Fruit fly (Drosophila melanogaster) whole organism, embryonic: ENCODE data around the gene CG3008.

Source experiments
- Aef1 ChIP-seq: fragments of 200-800 bp; sonication (Bioruptor generic); IDR thresholded peaks from 3 replicates; pipeline ENCODE4 v1.3.6; 2022; ENCODE audit warnings: missing biosample characterization, missing genetic modification characterization
- Awh ChIP-seq: fragments of 200-800 bp; sonication (Bioruptor generic); IDR thresholded peaks from 2 replicates; pipeline ENCODE4, ENCODE4 v1.3.6; 2022; ENCODE audit warnings: missing biosample characterization, missing genetic modification characterization
- BEAF-32 ChIP-seq: fragments of 200-800 bp; sonication (Bioruptor generic); optimal IDR thresholded peaks from 3 replicates; lab custom pipeline; 2017; ENCODE audit warnings: missing biosample characterization, missing genetic modification characterization, mild to moderate bottlenecking, moderate library complexity, missing genetic modification reagents
- CG10979 ChIP-seq: fragments of 200-800 bp; sonication (Bioruptor generic); optimal IDR thresholded peaks from 2 replicates; lab custom pipeline; 2018; ENCODE audit warnings: missing biosample characterization, mild to moderate bottlenecking, missing genetic modification characterization, moderate library complexity
- CG11696 ChIP-seq: fragments of 200-800 bp; sonication (Bioruptor generic); IDR thresholded peaks from 2 replicates; pipeline ENCODE4 v1.3.6; 2022; ENCODE audit warnings: missing biosample characterization, missing genetic modification characterization
- CG12104 ChIP-seq: fragments of 200-800 bp; sonication (Bioruptor generic); optimal IDR thresholded peaks from 3 replicates; lab custom pipeline; 2016; ENCODE audit warnings: missing biosample characterization, missing genetic modification characterization
- CG13296 ChIP-seq: fragments of 200-800 bp; sonication (Bioruptor generic); optimal IDR thresholded peaks from 3 replicates; lab custom pipeline; 2018; ENCODE audit warnings: missing biosample characterization, mild to moderate bottlenecking, missing genetic modification characterization
- CG15479 ChIP-seq: fragments of 200-800 bp; sonication (Bioruptor generic); optimal IDR thresholded peaks from 3 replicates; lab custom pipeline; 2019; ENCODE audit warnings: missing biosample characterization, mild to moderate bottlenecking, missing genetic modification characterization, moderate library complexity
- CG17361 ChIP-seq: fragments of 200-800 bp; sonication (Bioruptor generic); IDR thresholded peaks from 3 replicates; pipeline ENCODE4 v1.3.6; 2022; ENCODE audit warnings: missing biosample characterization, missing genetic modification characterization
- CG18262 ChIP-seq: fragments of 200-800 bp; optimal IDR thresholded peaks from 3 replicates; lab custom pipeline; 2019; ENCODE audit warnings: missing biosample characterization, mild to moderate bottlenecking, missing genetic modification characterization, moderate library complexity
- CG1832 ChIP-seq: fragments of 200-800 bp; sonication (Bioruptor generic); optimal IDR thresholded peaks from 2 replicates; lab custom pipeline; 2017; ENCODE audit warnings: missing biosample characterization, mild to moderate bottlenecking, missing genetic modification characterization, inconsistent platforms
- CG18599 ChIP-seq: fragments of 200-800 bp; sonication (Bioruptor generic); optimal IDR thresholded peaks from 3 replicates; lab custom pipeline; 2017; ENCODE audit warnings: missing biosample characterization, missing genetic modification characterization, mild to moderate bottlenecking, moderate library complexity, missing genetic modification reagents
- CG2120 ChIP-seq: fragments of 200-800 bp; sonication (Bioruptor generic); optimal IDR thresholded peaks from 3 replicates; lab custom pipeline; 2016; ENCODE audit warnings: missing biosample characterization, missing genetic modification characterization
- CG2202 ChIP-seq: fragments of 200-800 bp; sonication (Bioruptor generic); optimal IDR thresholded peaks from 2 replicates; lab custom pipeline; 2018; ENCODE audit warnings: missing biosample characterization, mild to moderate bottlenecking, missing genetic modification characterization
- CG2889 ChIP-seq: fragments of 200-800 bp; sonication (Bioruptor generic); IDR thresholded peaks from 3 replicates; pipeline ENCODE4 v1.3.6; 2022; ENCODE audit warnings: missing biosample characterization, missing genetic modification characterization
- CG30020 ChIP-seq: fragments of 200-800 bp; optimal IDR thresholded peaks from 2 replicates; lab custom pipeline; 2019; ENCODE audit warnings: missing biosample characterization, mild to moderate bottlenecking, missing genetic modification characterization, moderate library complexity
- CG30403 ChIP-seq: fragments of 200-800 bp; sonication (Bioruptor generic); optimal IDR thresholded peaks from 3 replicates; lab custom pipeline; 2016; ENCODE audit warnings: missing biosample characterization, missing genetic modification characterization
- CG33557 ChIP-seq: fragments of 200-800 bp; sonication (Bioruptor generic); optimal IDR thresholded peaks from 2 replicates; lab custom pipeline; 2019; ENCODE audit warnings: missing biosample characterization, mild to moderate bottlenecking, missing genetic modification characterization, moderate library complexity
- CG3838 ChIP-seq: fragments of 200-800 bp; sonication (Bioruptor generic); optimal IDR thresholded peaks from 3 replicates; lab custom pipeline; 2016; ENCODE audit warnings: missing biosample characterization, missing genetic modification characterization
- CG42726 ChIP-seq: fragments of 200-800 bp; sonication (Bioruptor generic); IDR thresholded peaks from 2 replicates; pipeline ENCODE4 v1.3.6; 2022; ENCODE audit warnings: missing biosample characterization, missing genetic modification characterization; ENCODE audit not compliant: partially characterized antibody
- CG4854 ChIP-seq: fragments of 200-800 bp; sonication (Bioruptor generic); optimal IDR thresholded peaks from 2 replicates; lab custom pipeline; 2016; ENCODE audit warnings: missing biosample characterization, missing genetic modification characterization, inconsistent platforms
- CG7839 ChIP-seq: fragments of 200-800 bp; sonication (Bioruptor generic); optimal IDR thresholded peaks from 3 replicates; lab custom pipeline; 2018; ENCODE audit warnings: missing biosample characterization, mild to moderate bottlenecking, missing genetic modification characterization, moderate library complexity
- CG8478 ChIP-seq: fragments of >200 bp; optimal IDR thresholded peaks from 2 replicates; lab custom pipeline; 2018
- CG9215 ChIP-seq: fragments of 200-800 bp; sonication (Bioruptor generic); IDR thresholded peaks from 2 replicates; pipeline ENCODE4 v1.3.6; 2022; ENCODE audit warnings: missing biosample characterization, missing genetic modification characterization
- CG9817 ChIP-seq: fragments of 200-800 bp; sonication (Bioruptor generic); optimal IDR thresholded peaks from 2 replicates; lab custom pipeline; 2018; ENCODE audit warnings: missing biosample characterization, mild to moderate bottlenecking, missing genetic modification characterization, moderate library complexity
- CrebB ChIP-seq: fragments of 200-800 bp; sonication (Bioruptor generic); optimal IDR thresholded peaks from 3 replicates; lab custom pipeline; 2018; ENCODE audit warnings: missing biosample characterization, mild to moderate bottlenecking, missing genetic modification characterization
- Dbx ChIP-seq: fragments of 200-800 bp; sonication (Bioruptor generic); IDR thresholded peaks from 3 replicates; pipeline ENCODE4 v1.3.6; 2022; ENCODE audit warnings: missing biosample characterization, missing genetic modification characterization
- Dll ChIP-seq: fragments of 200-800 bp; sonication (Bioruptor generic); IDR thresholded peaks from 4 replicates; pipeline ENCODE4 v1.3.6; 2022; ENCODE audit warnings: missing biosample characterization, missing genetic modification characterization; ENCODE audit not compliant: partially characterized antibody
- Fer1 ChIP-seq: fragments of 200-800 bp; sonication (Bioruptor generic); optimal IDR thresholded peaks from 2 replicates; lab custom pipeline; 2017; ENCODE audit warnings: missing biosample characterization, mild to moderate bottlenecking, missing genetic modification characterization
- Fer2 ChIP-seq: fragments of 200-800 bp; sonication (Bioruptor generic); optimal IDR thresholded peaks from 2 replicates; lab custom pipeline; 2018; ENCODE audit warnings: missing biosample characterization, mild to moderate bottlenecking, missing genetic modification characterization, moderate library complexity
- Gug ChIP-seq: fragments of 200-800 bp; sonication (Bioruptor generic); IDR thresholded peaks from 4 replicates; pipeline ENCODE4 v1.3.6; 2022; ENCODE audit warnings: missing biosample characterization, missing genetic modification characterization
- HmgD ChIP-seq: fragments of 200-800 bp; sonication (Bioruptor generic); optimal IDR thresholded peaks from 3 replicates; lab custom pipeline; 2016; ENCODE audit warnings: missing biosample characterization, missing genetic modification characterization
- Lim3 ChIP-seq: fragments of 200-800 bp; sonication (Bioruptor generic); IDR thresholded peaks from 2 replicates; pipeline ENCODE4 v1.3.6; 2022; ENCODE audit warnings: missing biosample characterization, missing genetic modification characterization
- MBD-R2 ChIP-seq: fragments of 200-800 bp; sonication (Bioruptor generic); IDR thresholded peaks from 2 replicates; pipeline ENCODE4 v1.3.6; 2022; ENCODE audit warnings: missing biosample characterization, missing genetic modification characterization
- Med ChIP-seq: fragments of 200-800 bp; sonication (Bioruptor generic); peaks from one replicate; lab custom pipeline; 2016; ENCODE audit warnings: missing biosample characterization, missing genetic modification characterization, mild to moderate bottlenecking, inconsistent platforms, moderate library complexity
- Myb ChIP-seq: fragments of 200-800 bp; sonication (Bioruptor generic); optimal IDR thresholded peaks from 2 replicates; lab custom pipeline; 2016; ENCODE audit warnings: missing biosample characterization, missing genetic modification characterization
- Optix ChIP-seq: fragments of 200-800 bp; sonication (Bioruptor generic); IDR thresholded peaks from 3 replicates; pipeline ENCODE4 v1.3.6; 2022; ENCODE audit warnings: missing biosample characterization, missing genetic modification characterization
- Scr ChIP-seq: fragments of 200-800 bp; sonication (Bioruptor generic); IDR thresholded peaks from 2 replicates; pipeline ENCODE4 v1.3.6; 2022; ENCODE audit warnings: missing biosample characterization, missing genetic modification characterization; ENCODE audit not compliant: partially characterized antibody
- Sry-δ ChIP-seq: fragments of 200-800 bp; sonication (Bioruptor generic); optimal IDR thresholded peaks from 2 replicates; lab custom pipeline; 2016; ENCODE audit warnings: missing biosample characterization, missing genetic modification characterization
- Stat92E ChIP-seq, 3 experiments: fragments of >200 bp in 2 of 3; fragments of 200-800 bp in 1 of 3; sonication (Bioruptor generic) in 1 of 3; optimal IDR thresholded peaks; 2 replicates each; lab custom pipeline; 2017 to 2019; ENCODE audit warnings: missing biosample characterization in 3 of 3, missing genetic modification characterization in 3 of 3, mild to moderate bottlenecking in 1 of 3, moderate library complexity in 1 of 3
- YL-1 ChIP-seq: fragments of 200-800 bp; sonication (Bioruptor generic); optimal IDR thresholded peaks from 3 replicates; lab custom pipeline; 2017; ENCODE audit warnings: missing biosample characterization, mild to moderate bottlenecking, missing genetic modification characterization
- bcd ChIP-seq: fragments of 200-800 bp; sonication (Bioruptor generic); optimal IDR thresholded peaks from 2 replicates; lab custom pipeline; 2017; ENCODE audit warnings: missing biosample characterization, mild to moderate bottlenecking, missing genetic modification characterization
- crp ChIP-seq, 2 experiments: fragments of 200-800 bp; sonication (Bioruptor generic); optimal IDR thresholded peaks; 2 replicates in 1 of 2; 3 replicates in 1 of 2; lab custom pipeline; 2017; ENCODE audit warnings: missing biosample characterization in 2 of 2, missing genetic modification characterization in 2 of 2, mild to moderate bottlenecking in 1 of 2, moderate library complexity in 1 of 2
- dmrt99B ChIP-seq: fragments of 200-800 bp; sonication (Bioruptor generic); optimal IDR thresholded peaks from 2 replicates; lab custom pipeline; 2018; ENCODE audit warnings: missing biosample characterization, mild to moderate bottlenecking, missing genetic modification characterization, moderate library complexity
- gfzf ChIP-seq: fragments of 200-800 bp; sonication (Bioruptor generic); optimal IDR thresholded peaks from 2 replicates; lab custom pipeline; 2016; ENCODE audit warnings: missing biosample characterization, mild to moderate bottlenecking, missing genetic modification characterization, moderate library complexity
- hkb ChIP-seq, 2 experiments: fragments of 200-800 bp in 1 of 2; fragments of >200 bp in 1 of 2; sonication (Bioruptor generic) in 1 of 2; IDR thresholded peaks in 1 of 2; optimal IDR thresholded peaks in 1 of 2; 2 replicates each; pipeline versions ENCODE4 v1.3.6 to Lab custom; 2017 to 2022; ENCODE audit warnings: missing biosample characterization in 1 of 2, missing genetic modification characterization in 1 of 2
- nerfin-2 ChIP-seq: fragments of 200-800 bp; sonication (Bioruptor generic); IDR thresholded peaks from 2 replicates; pipeline ENCODE4 v1.3.6; 2022; ENCODE audit warnings: missing biosample characterization, missing genetic modification characterization; ENCODE audit not compliant: partially characterized antibody
- pb ChIP-seq: fragments of 200-800 bp; sonication (Bioruptor generic); optimal IDR thresholded peaks from 3 replicates; lab custom pipeline; 2016; ENCODE audit warnings: missing biosample characterization, missing genetic modification characterization
- pfk ChIP-seq: fragments of 200-800 bp; sonication (Bioruptor generic); optimal IDR thresholded peaks from 2 replicates; lab custom pipeline; 2018; ENCODE audit warnings: missing biosample characterization, mild to moderate bottlenecking, missing genetic modification characterization, moderate library complexity
- twi ChIP-seq: fragments of 200-800 bp; optimal IDR thresholded peaks from 2 replicates; lab custom pipeline; 2019; ENCODE audit warnings: missing biosample characterization, mild to moderate bottlenecking, missing genetic modification characterization, moderate library complexity
- yki ChIP-seq: fragments of >200 bp; optimal IDR thresholded peaks from 3 replicates; lab custom pipeline; 2018

CG3008 gene

DNA sequence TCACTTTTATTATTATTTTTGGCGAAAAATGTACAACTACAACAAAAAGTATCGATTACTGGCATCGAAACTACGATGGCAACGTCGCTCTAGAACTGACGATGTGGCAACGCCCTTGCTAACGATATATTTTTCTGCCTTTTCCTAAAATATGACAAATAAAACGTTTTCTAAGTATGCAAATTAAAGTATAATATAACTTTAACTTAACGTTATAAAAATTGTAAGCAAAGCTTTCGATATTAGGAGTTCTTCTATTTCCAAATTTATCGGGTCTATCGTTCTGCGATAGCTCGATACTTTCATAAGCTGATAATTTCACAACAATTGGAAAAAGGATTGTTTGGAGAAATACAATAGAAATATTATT lies at the start of gene CG3008, which contains the start of gene Cf2 (continued):
- peak; percentile 1 for TF ChIP-seq CG2120
- no peak for TF ChIP-seq pb (GFP tag; lab: Kevin White, UChicago)
- TF ChIP-seq Stat92E (GFP tag; optimal IDR thresholded peaks at IDR 0.05; lab: Kevin White, UChicago) = no peak
- TF ChIP-seq bcd (GFP tag; lab: Kevin White, UChicago) = no peak
- TF ChIP-seq CG2202 (tag; lab: Kevin White, UChicago) = no peak
- no peak for TF ChIP-seq CG7839 (tag; lab: Kevin White, UChicago)
- TF ChIP-seq CG33557 = no peak
- no peak for TF ChIP-seq CG8478 (lab: Kevin White, UChicago)
- no peak for TF ChIP-seq Fer2
- TF ChIP-seq CG11696 (GFP tag; lab: Robert Waterston, UW) = no peak
- no peak for TF ChIP-seq Awh (GFP tag; lab: Robert Waterston, UW)
- peak; percentile 58 for TF ChIP-seq Med (GFP tag; lab: Kevin White, UChicago)
- TF ChIP-seq CG9215 (GFP tag; lab: Robert Waterston, UW) = no peak
- TF ChIP-seq Dbx (GFP tag; lab: Robert Waterston, UW) = no peak
- no peak for TF ChIP-seq CG4854 (GFP tag; lab: Kevin White, UChicago)
- no peak for TF ChIP-seq CrebB (tag; lab: Kevin White, UChicago)
- peak; percentile 16; the same call in 1 of the 3 replicates for TF ChIP-seq Aef1 (GFP tag; lab: Robert Waterston, UW)
- peak; percentile 93 for TF ChIP-seq YL-1
- peak; percentile 90 for TF ChIP-seq Scr
- TF ChIP-seq CG18262 (tag; lab: Kevin White, UChicago) = peak; percentile 12
- no peak for TF ChIP-seq CG10979
- TF ChIP-seq HmgD (GFP tag; lab: Kevin White, UChicago) = no peak
- peak; percentile 92 for TF ChIP-seq BEAF-32 (GFP tag; lab: Kevin White, UChicago)
- peak; percentile 21 for TF ChIP-seq gfzf (GFP tag; lab: Kevin White, UChicago)
- TF ChIP-seq Sry-δ (GFP tag; lab: Kevin White, UChicago) = peak; percentile 93
- peak; percentile 33 for TF ChIP-seq Myb
- TF ChIP-seq pfk (GFP tag; lab: Kevin White, UChicago) = no peak
- TF ChIP-seq Dll (GFP tag; lab: Robert Waterston, UW) = peak; percentile 90
- no peak for TF ChIP-seq Fer1 (GFP tag; lab: Kevin White, UChicago)
- TF ChIP-seq Gug (GFP tag; lab: Robert Waterston, UW) = no peak
- no peak for TF ChIP-seq CG15479 (GFP tag; lab: Kevin White, UChicago)
- TF ChIP-seq CG17361 (GFP tag; lab: Robert Waterston, UW) = no peak; the same call in 2 of the 3 replicates
- TF ChIP-seq twi (tag; lab: Kevin White, UChicago) = no peak
- peak; percentile 75 for TF ChIP-seq nerfin-2
- no peak for TF ChIP-seq crp (GFP tag; optimal IDR thresholded peaks at IDR 0.05; lab: Kevin White, UChicago)
- TF ChIP-seq CG12104 (GFP tag; lab: Kevin White, UChicago) = no peak
- TF ChIP-seq CG42726 (GFP tag; lab: Robert Waterston, UW) = peak; percentile 42; the same call in 1 of the 2 replicates
- peak; percentile 19 for TF ChIP-seq CG30403 (GFP tag; lab: Kevin White, UChicago)
- TF ChIP-seq CG30020 (tag; lab: Kevin White, UChicago) = peak; percentile 48
- no peak for TF ChIP-seq CG18599 (GFP tag; lab: Kevin White, UChicago)
- no peak for TF ChIP-seq hkb (optimal IDR thresholded peaks at IDR 0.05; lab: Kevin White, UChicago)
- no peak for TF ChIP-seq hkb (GFP tag; IDR thresholded peaks at IDR 0.05; lab: Robert Waterston, UW)
- TF ChIP-seq MBD-R2 (GFP tag; lab: Robert Waterston, UW) = peak; percentile 64
- TF ChIP-seq CG2889 = no peak
- no peak for TF ChIP-seq yki (lab: Kevin White, UChicago)
- no peak for TF ChIP-seq Lim3
- TF ChIP-seq Optix (GFP tag; lab: Robert Waterston, UW) = no peak
- no peak for TF ChIP-seq CG13296
- no peak for TF ChIP-seq dmrt99B (tag; lab: Kevin White, UChicago)
- TF ChIP-seq CG1832 (GFP tag; lab: Kevin White, UChicago) = no peak
- TF ChIP-seq CG3838 (GFP tag; lab: Kevin White, UChicago) = no peak
- TF ChIP-seq CG9817 = no peak
